Worm (Caenorhabditis elegans) whole organism, L3 larva: ENCODE results near the gene mtre-1.

ENCODE experiments used
- ZK546.5 ChIP-seq: sonication (generic microtip); optimal IDR thresholded peaks from 2 replicates; lab custom pipeline; 2017; ENCODE audit warnings: missing biosample characterization, missing genetic modification characterization
- aly-2 ChIP-seq: fragments of 150-350 bp; optimal IDR thresholded peaks from 2 replicates; lab custom pipeline; 2014; ENCODE audit warnings: missing biosample characterization, missing genetic modification characterization
- ceh-9 ChIP-seq: sonication (generic microtip); optimal IDR thresholded peaks from 2 replicates; lab custom pipeline; 2018; ENCODE audit warnings: missing biosample characterization, missing genetic modification characterization
- daf-12 ChIP-seq: fragments of 150-350 bp; optimal IDR thresholded peaks from 2 replicates; lab custom pipeline; 2014; ENCODE audit warnings: missing biosample characterization, missing genetic modification reagents, missing genetic modification characterization
- egl-27 ChIP-seq: sonication (generic microtip); optimal IDR thresholded peaks from 4 replicates; lab custom pipeline; 2017; ENCODE audit warnings: missing biosample characterization, missing genetic modification reagents, missing genetic modification characterization
- egl-5 ChIP-seq: fragments of 150-350 bp; optimal IDR thresholded peaks from 2 replicates; lab custom pipeline; 2017; ENCODE audit warnings: missing biosample characterization, missing genetic modification reagents, missing genetic modification characterization, inconsistent platforms
- elt-1 ChIP-seq: fragments of 150-350 bp; optimal IDR thresholded peaks from 2 replicates; lab custom pipeline; 2014; ENCODE audit warnings: missing biosample characterization, missing genetic modification characterization
- elt-2 ChIP-seq: sonication (generic microtip); optimal IDR thresholded peaks from 2 replicates; lab custom pipeline; 2016; ENCODE audit warnings: missing genetic modification reagents, mild to moderate bottlenecking, missing genetic modification characterization, missing compliant biosample characterization
- elt-3 ChIP-seq, 3 experiments: fragments of 150-350 bp in 1 of 3; sonication (generic microtip) in 2 of 3; optimal IDR thresholded peaks; 2 replicates in 2 of 3; 4 replicates in 1 of 3; lab custom pipeline; 2014 to 2017; ENCODE audit warnings: missing biosample characterization in 3 of 3, missing genetic modification characterization in 3 of 3
- eor-1 ChIP-seq, 2 experiments: fragments of 150-350 bp; optimal IDR thresholded peaks; 2 replicates each; lab custom pipeline; 2014 to 2018; ENCODE audit warnings: missing biosample characterization in 2 of 2, missing genetic modification characterization in 2 of 2
- fkh-10 ChIP-seq: sonication (generic microtip); optimal IDR thresholded peaks from 2 replicates; lab custom pipeline; 2017; ENCODE audit warnings: missing biosample characterization, missing genetic modification reagents, missing genetic modification characterization
- fkh-2 ChIP-seq: fragments of 150-350 bp; optimal IDR thresholded peaks from 2 replicates; lab custom pipeline; 2014; ENCODE audit warnings: missing biosample characterization, missing genetic modification reagents, missing genetic modification characterization
- hmg-11 ChIP-seq: sonication (generic microtip); optimal IDR thresholded peaks from 2 replicates; lab custom pipeline; 2016; ENCODE audit warnings: missing genetic modification characterization, missing compliant biosample characterization
- jun-1 ChIP-seq: fragments of 150-350 bp; optimal IDR thresholded peaks from 2 replicates; lab custom pipeline; 2014; ENCODE audit warnings: missing biosample characterization, missing genetic modification reagents, missing genetic modification characterization
- lin-15B ChIP-seq: fragments of 150-350 bp; optimal IDR thresholded peaks from 2 replicates; lab custom pipeline; 2014; ENCODE audit warnings: missing biosample characterization, missing genetic modification characterization
- lin-39 ChIP-seq: fragments of 150-350 bp; optimal IDR thresholded peaks from 2 replicates; lab custom pipeline; 2018; ENCODE audit warnings: missing biosample characterization, missing genetic modification reagents, missing genetic modification characterization
- mdl-1 ChIP-seq: fragments of 150-350 bp; optimal IDR thresholded peaks from 2 replicates; lab custom pipeline; 2014; ENCODE audit warnings: missing biosample characterization, missing genetic modification characterization
- nfya-1 ChIP-seq: sonication (generic microtip); optimal IDR thresholded peaks from 2 replicates; lab custom pipeline; 2017; ENCODE audit warnings: missing genetic modification characterization, mild to moderate bottlenecking, missing compliant biosample characterization, antibody characterized with exemption, moderate library complexity; ENCODE audit not compliant: insufficient read depth
- nhr-11 ChIP-seq: fragments of 150-350 bp; optimal IDR thresholded peaks from 2 replicates; lab custom pipeline; 2014; ENCODE audit warnings: missing biosample characterization, missing genetic modification characterization
- nhr-23 ChIP-seq: fragments of 150-350 bp; optimal IDR thresholded peaks from 2 replicates; lab custom pipeline; 2014; ENCODE audit warnings: missing biosample characterization, missing genetic modification reagents, missing genetic modification characterization
- nhr-237 ChIP-seq: fragments of 150-350 bp; optimal IDR thresholded peaks from 2 replicates; lab custom pipeline; 2014; ENCODE audit warnings: missing biosample characterization, missing genetic modification characterization
- nhr-25 ChIP-seq: sonication (generic microtip); optimal IDR thresholded peaks from 2 replicates; lab custom pipeline; 2017; ENCODE audit warnings: missing biosample characterization, missing genetic modification characterization
- nhr-43 ChIP-seq: sonication (generic microtip); optimal IDR thresholded peaks from 2 replicates; lab custom pipeline; 2016; ENCODE audit warnings: mild to moderate bottlenecking, missing genetic modification characterization, missing compliant biosample characterization; ENCODE audit not compliant: poor library complexity, severe bottlenecking
- nhr-67 ChIP-seq: fragments of 150-350 bp; optimal IDR thresholded peaks from 2 replicates; lab custom pipeline; 2014; ENCODE audit warnings: missing biosample characterization, missing genetic modification characterization
- nhr-76 ChIP-seq: fragments of 150-350 bp; sonication (generic microtip); optimal IDR thresholded peaks from 5 replicates; lab custom pipeline; 2014; ENCODE audit warnings: missing biosample characterization, missing genetic modification characterization
- pha-4 ChIP-seq: fragments of 150-350 bp; optimal IDR thresholded peaks from 2 replicates; lab custom pipeline; 2014; ENCODE audit warnings: missing biosample characterization, missing genetic modification reagents, missing genetic modification characterization
- pqm-1 ChIP-seq: fragments of 150-350 bp; optimal IDR thresholded peaks from 2 replicates; lab custom pipeline; 2017; ENCODE audit warnings: missing biosample characterization, missing genetic modification characterization, inconsistent platforms
- tbx-2 ChIP-seq: sonication (generic microtip); optimal IDR thresholded peaks from 2 replicates; lab custom pipeline; 2016; ENCODE audit warnings: mild to moderate bottlenecking, missing genetic modification characterization, missing compliant biosample characterization
- unc-62 ChIP-seq: fragments of 150-350 bp; sonication (generic microtip); optimal IDR thresholded peaks from 4 replicates; lab custom pipeline; 2014; ENCODE audit warnings: missing biosample characterization, missing genetic modification reagents, missing genetic modification characterization
- ztf-11 ChIP-seq: fragments of 150-350 bp; optimal IDR thresholded peaks from 2 replicates; lab custom pipeline; 2014; ENCODE audit warnings: missing biosample characterization, missing genetic modification characterization
- ztf-4 ChIP-seq: fragments of 150-350 bp; optimal IDR thresholded peaks from 2 replicates; lab custom pipeline; 2014; ENCODE audit warnings: missing biosample characterization, missing genetic modification characterization

Gene mtre-1

ce11 chrII:8075324-8075810 is 25.0 kb upstream of the mtre-1 start, which contains the start of gene K02C4.2 (continued):
- TF ChIP-seq elt-2 (tag; lab: Kevin White, UChicago) (peak; percentile 76), ceh-9 (no peak), nhr-237 (tag; lab: Kevin White, UChicago) (no peak), ztf-11 (tag; lab: Kevin White, UChicago) (no peak), elt-1 (tag; lab: Kevin White, UChicago) (no peak), egl-5 (tag; lab: Kevin White, UChicago) (peak; percentile 67), ZK546.5 (tag; lab: Kevin White, UChicago) (no peak), jun-1 (peak; percentile 58), ztf-4 (peak; percentile 51), nhr-67 (no peak), aly-2 (tag; lab: Kevin White, UChicago) (no peak), mdl-1 (tag; lab: Kevin White, UChicago) (no peak)

ce11 chrII:8074058-8074457 is 23.7 kb upstream of the mtre-1 start:
- TF ChIP-seq elt-2 (tag; lab: Kevin White, UChicago) (peak; percentile 79), pqm-1 (peak; percentile 72), fkh-2 (tag; lab: Kevin White, UChicago) (no peak)

ce11 chrII:8073222-8073621 is 22.8 kb upstream of the mtre-1 start, which contains the start of gene gpcp-2:
TSS of gene gpcp-2 (minus strand) at chrII:8073374.
- TF ChIP-seq pha-4, result no peak
- no peak for TF ChIP-seq unc-62 (GFP tag; lab: Kevin White, UChicago)
- no peak for TF ChIP-seq lin-39
- TF ChIP-seq nhr-23 (tag; lab: Kevin White, UChicago), result no peak
- TF ChIP-seq elt-2 (tag; lab: Kevin White, UChicago), result peak; percentile 82
- TF ChIP-seq fkh-2 (tag; lab: Kevin White, UChicago), result no peak
- no peak for TF ChIP-seq egl-5 (tag; lab: Kevin White, UChicago)
- no peak for TF ChIP-seq nhr-76 (tag; lab: Kevin White, UChicago)
- peak; percentile 32 for TF ChIP-seq pqm-1
- no peak for TF ChIP-seq ztf-11 (tag; lab: Kevin White, UChicago)
- no peak for TF ChIP-seq elt-3 (tag; optimal IDR thresholded peaks at IDR 0.05; lab: Kevin White, UChicago)
- no peak for TF ChIP-seq mdl-1 (tag; lab: Kevin White, UChicago)

- TF ChIP-seq hmg-11 (tag; lab: Kevin White, UChicago) (peak; percentile 52), nfya-1 (peak; percentile 55), tbx-2 (tag; lab: Kevin White, UChicago) (peak; percentile 1), nhr-25 (tag; lab: Kevin White, UChicago) (peak; percentile 35), ceh-9 (no peak), lin-39 (peak; percentile 36), nhr-43 (peak; percentile 56), nhr-11 (tag; lab: Kevin White, UChicago) (peak; percentile 57), egl-27 (tag; lab: Kevin White, UChicago) (peak; percentile 22), mdl-1 (tag; lab: Kevin White, UChicago) (peak; percentile 55), pha-4 (peak; percentile 69), eor-1 (tag; optimal IDR thresholded peaks at IDR 0.05; lab: Kevin White, UChicago) (no peak), unc-62 (GFP tag; lab: Kevin White, UChicago) (peak; percentile 69), fkh-10 (GFP tag; lab: Kevin White, UChicago) (peak; percentile 8), daf-12 (tag; lab: Kevin White, UChicago) (no peak), lin-15B (tag; lab: Kevin White, UChicago) (peak; percentile 20)
Measured at ce11 chrII:8071801-8072544, 21.6 kb upstream of the mtre-1 start.

ce11 chrII:8071012-8071625 is 20.7 kb upstream of the mtre-1 start:
- TF ChIP-seq nhr-67 (no peak), pqm-1 (peak; percentile 32), elt-2 (tag; lab: Kevin White, UChicago) (peak; percentile 72), nhr-43 (peak; percentile 38), nhr-23 (tag; lab: Kevin White, UChicago) (peak; percentile 7)
